Fruit fly (Drosophila melanogaster): ENCODE data around the gene Arp2.

- no peak for TF ChIP-seq psq (optimal IDR thresholded peaks at IDR 0.05)
- TF ChIP-seq usp (GFP tag; optimal IDR thresholded peaks at IDR 0.05) = no peak
- no peak for TF ChIP-seq pan (optimal IDR thresholded peaks at IDR 0.05)
Measured at dm6 chrX:16570572-16571224, 16.9 kb upstream of the Arp2 start.
